Worm (Caenorhabditis elegans): Measurements from ENCODE around the gene Y70C5A.2.

- TF ChIP-seq T22C8.4 (GFP tag; IDR thresholded peaks at IDR 0.05) (no peak), med-1 (GFP tag; optimal IDR thresholded peaks at IDR 0.05; ENCODE audit: insufficient read depth) (no peak), ztf-29 (GFP tag; IDR thresholded peaks at IDR 0.05) (no peak), tab-1 (GFP tag; IDR thresholded peaks at IDR 0.05) (peak; percentile 71; the same call in 1 of the 2 replicates), flt-1 (GFP tag; IDR thresholded peaks at IDR 0.05) (peak; percentile 84), cog-1 (tag; optimal IDR thresholded peaks at IDR 0.05) (no peak), ref-1 (GFP tag; conservative IDR thresholded peaks at IDR 0.05) (peak; percentile 52; the same call in 1 of the 2 replicates)
Measured at ce11 chrV:16621894-16622293, 1.1 kb downstream of the Y70C5A.2 start.
